Fruit fly (Drosophila melanogaster): ENCODE data around the gene Acn.
A peak's percentile ranks its signal among the peaks of the same experiment; 100 is the strongest.

Acn gene

dm6 chr2L:19026491-19027197 is 18.5 kb upstream of the Acn start (continued):
- TF ChIP-seq CG6808 (GFP tag; optimal IDR thresholded peaks at IDR 0.05) (peak; percentile 71), CG8632 (GFP tag; optimal IDR thresholded peaks at IDR 0.05) (peak; percentile 43), acj6 (GFP tag; optimal IDR thresholded peaks at IDR 0.05) (peak; percentile 34), Sox15 (GFP tag; optimal IDR thresholded peaks at IDR 0.05) (peak; percentile 33), pdm3 (GFP tag; optimal IDR thresholded peaks at IDR 0.05) (peak; percentile 58), CG8119 (GFP tag; IDR thresholded peaks at IDR 0.05) (peak; percentile 41; the same call in 1 of the 3 replicates), Hr39 (GFP tag; optimal IDR thresholded peaks at IDR 0.05) (peak; percentile 16), CG7368 (GFP tag; optimal IDR thresholded peaks at IDR 0.05) (no peak), fkh (GFP tag; optimal IDR thresholded peaks at IDR 0.05) (no peak), Hr38 (GFP tag; optimal IDR thresholded peaks at IDR 0.05) (no peak), esn (GFP tag; optimal IDR thresholded peaks at IDR 0.05) (peak; percentile 48), CG8319 (GFP tag; optimal IDR thresholded peaks at IDR 0.05) (no peak), salr (GFP tag; optimal IDR thresholded peaks at IDR 0.05) (peak; percentile 32), CG6276 (GFP tag; optimal IDR thresholded peaks at IDR 0.05) (peak; percentile 24), fd85E (GFP tag; optimal IDR thresholded peaks at IDR 0.05) (no peak), Gug (GFP tag; IDR thresholded peaks at IDR 0.05) (no peak), Eip78C (GFP tag) (peak; percentile 86), CG1621 (tag; optimal IDR thresholded peaks at IDR 0.05) (peak; percentile 60), eg (GFP tag; IDR thresholded peaks at IDR 0.05) (0 out of 3 replicates have a peak, but pooled peaks have one; percentile 21), CG6792 (GFP tag; optimal IDR thresholded peaks at IDR 0.05) (peak; percentile 41), CG6854 (GFP tag; optimal IDR thresholded peaks at IDR 0.05) (no peak), CG11762 (GFP tag; optimal IDR thresholded peaks at IDR 0.05; ENCODE audit: insufficient read depth) (peak; percentile 6), Eip75B (GFP tag; optimal IDR thresholded peaks at IDR 0.05) (peak; percentile 42)

dm6 chr2L:19027246-19027886 is 17.8 kb upstream of the Acn start, which contains the start of gene Sidpn:
Gene Sidpn, plus strand, starts transcription at chr2L:19027710.
- TF ChIP-seq Lpt (GFP tag; optimal IDR thresholded peaks at IDR 0.05) (no peak), CG8119 (GFP tag; IDR thresholded peaks at IDR 0.05) (no peak), cyc (GFP tag; optimal IDR thresholded peaks at IDR 0.05) (no peak), Met (GFP tag; optimal IDR thresholded peaks at IDR 0.05) (no peak), CG34406 (GFP tag; optimal IDR thresholded peaks at IDR 0.05) (no peak), CG11762 (GFP tag; optimal IDR thresholded peaks at IDR 0.05; ENCODE audit: insufficient read depth) (no peak)

dm6 chr2L:19033288-19033687 is 11.9 kb upstream of the Acn start, which contains the start of gene hook:
Gene hook, minus strand, starts transcription at chr2L:19033498.
- no peak for TF ChIP-seq fd59A (GFP tag; optimal IDR thresholded peaks at IDR 0.05)
- TF ChIP-seq CG32006 (GFP tag; optimal IDR thresholded peaks at IDR 0.05): no peak
- no peak for TF ChIP-seq spab (GFP tag; optimal IDR thresholded peaks at IDR 0.05)
- no peak for TF ChIP-seq CG1621 (tag; optimal IDR thresholded peaks at IDR 0.05)
- no peak for TF ChIP-seq lz (GFP tag; optimal IDR thresholded peaks at IDR 0.05)
- no peak for TF ChIP-seq Sox15 (GFP tag; optimal IDR thresholded peaks at IDR 0.05)
- TF ChIP-seq Ets21C (GFP tag; optimal IDR thresholded peaks at IDR 0.05): no peak
- no peak for TF ChIP-seq acj6 (GFP tag; optimal IDR thresholded peaks at IDR 0.05)
- no peak for TF ChIP-seq CG6854 (GFP tag; optimal IDR thresholded peaks at IDR 0.05)
- TF ChIP-seq Ets96B (tag; optimal IDR thresholded peaks at IDR 0.05): no peak
- no peak for TF ChIP-seq esn (GFP tag; optimal IDR thresholded peaks at IDR 0.05)
- TF ChIP-seq CG10669 (GFP tag; optimal IDR thresholded peaks at IDR 0.05): no peak
- TF ChIP-seq Eip78C (GFP tag): no peak
- TF ChIP-seq Eip75B (GFP tag; optimal IDR thresholded peaks at IDR 0.05): no peak
- TF ChIP-seq vri (GFP tag; optimal IDR thresholded peaks at IDR 0.05): no peak
- TF ChIP-seq CG34406 (GFP tag; optimal IDR thresholded peaks at IDR 0.05): no peak
- TF ChIP-seq achi (GFP tag; optimal IDR thresholded peaks at IDR 0.05): no peak
- no peak for TF ChIP-seq Smox (GFP tag; optimal IDR thresholded peaks at IDR 0.05)
- TF ChIP-seq salr (GFP tag; optimal IDR thresholded peaks at IDR 0.05): no peak
